Fruit fly (Drosophila melanogaster) whole organism, wandering third instar larva: ENCODE measurements around the gene ru.

Experiments
- Abd-B ChIP-seq: fragments of >200 bp; optimal IDR thresholded peaks from 2 replicates; lab custom pipeline; 2017; ENCODE audit warnings: missing biosample characterization, missing genetic modification characterization
- CG32264 ChIP-seq: fragments of 200-800 bp; sonication (Bioruptor generic); optimal IDR thresholded peaks from 2 replicates; lab custom pipeline; 2016; ENCODE audit warnings: missing biosample characterization, missing genetic modification characterization
- CG9705 ChIP-seq: fragments of 200-800 bp; sonication (Bioruptor generic); optimal IDR thresholded peaks from 2 replicates; lab custom pipeline; 2018; ENCODE audit warnings: missing biosample characterization, mild to moderate bottlenecking, missing genetic modification characterization
- CrebA ChIP-seq: fragments of 200-800 bp; sonication (Bioruptor generic); optimal IDR thresholded peaks from 2 replicates; lab custom pipeline; 2016; ENCODE audit warnings: missing biosample characterization, mild to moderate bottlenecking, missing genetic modification characterization, borderline replicate concordance
- Dfd ChIP-seq: fragments of >200 bp; optimal IDR thresholded peaks from 2 replicates; lab custom pipeline; 2017; ENCODE audit warnings: missing biosample characterization, missing genetic modification characterization
- Dif ChIP-seq: fragments of 200-275, 200-300 bp; sonication (Bioruptor generic); optimal IDR thresholded peaks from 2 replicates; lab custom pipeline; 2018; ENCODE audit warnings: missing biosample characterization, missing genetic modification characterization; ENCODE audit not compliant: partially characterized antibody
- GATAd ChIP-seq: sonication (Bioruptor generic); optimal IDR thresholded peaks from 2 replicates; lab custom pipeline; 2016; ENCODE audit warnings: missing biosample characterization, missing genetic modification characterization
- HLH106 ChIP-seq: fragments of 200-800 bp; optimal IDR thresholded peaks from 3 replicates; lab custom pipeline; 2019; ENCODE audit warnings: missing biosample characterization, mild to moderate bottlenecking, missing genetic modification characterization, moderate library complexity
- Hnf4 ChIP-seq: fragments of 200-800 bp; sonication (Bioruptor generic); optimal IDR thresholded peaks from 2 replicates; lab custom pipeline; 2016; ENCODE audit warnings: missing biosample characterization, mild to moderate bottlenecking, missing genetic modification characterization
- Hr78 ChIP-seq: fragments of >200 bp; optimal IDR thresholded peaks from 2 replicates; lab custom pipeline; 2017; ENCODE audit warnings: missing biosample characterization, missing genetic modification characterization
- Hr83 ChIP-seq: fragments of 200-300 bp; sonication (Bioruptor generic); optimal IDR thresholded peaks from 2 replicates; lab custom pipeline; 2016; ENCODE audit warnings: missing biosample characterization, mild to moderate bottlenecking, missing genetic modification characterization, moderate library complexity; ENCODE audit not compliant: poor library complexity, severe bottlenecking
- Jra ChIP-seq: sonication (Bioruptor generic); optimal IDR thresholded peaks from 2 replicates; lab custom pipeline; 2016; ENCODE audit warnings: missing biosample characterization, missing genetic modification characterization
- Mio ChIP-seq: sonication (Bioruptor generic); optimal IDR thresholded peaks from 2 replicates; lab custom pipeline; 2016; ENCODE audit warnings: missing biosample characterization, missing genetic modification characterization
- Myc ChIP-seq: fragments of >200 bp; optimal IDR thresholded peaks from 2 replicates; lab custom pipeline; 2017
- N ChIP-seq: fragments of >200 bp; optimal IDR thresholded peaks from 2 replicates; lab custom pipeline; 2018; ENCODE audit warnings: missing biosample characterization, missing external identifiers, missing genetic modification characterization
- OdsH ChIP-seq: fragments of 200-800 bp; sonication (Bioruptor generic); optimal IDR thresholded peaks from 2 replicates; lab custom pipeline; 2016; ENCODE audit warnings: missing biosample characterization, mild to moderate bottlenecking, missing genetic modification characterization
- Rel ChIP-seq, 2 experiments: fragments of 200-800 bp; sonication (Bioruptor generic) in 1 of 2; optimal IDR thresholded peaks; 2 replicates in 1 of 2; 3 replicates in 1 of 2; lab custom pipeline; 2016 to 2019; ENCODE audit warnings: mild to moderate bottlenecking in 2 of 2, missing biosample characterization in 2 of 2, missing genetic modification characterization in 2 of 2, moderate library complexity in 1 of 2
- Sp1 ChIP-seq: fragments of 200-800 bp; sonication (Bioruptor generic); optimal IDR thresholded peaks from 3 replicates; lab custom pipeline; 2019; ENCODE audit warnings: missing biosample characterization, mild to moderate bottlenecking, missing genetic modification characterization, moderate library complexity
- Vsx2 ChIP-seq: fragments of 200-300, 225-300 bp; sonication (Bioruptor generic); optimal IDR thresholded peaks from 2 replicates; lab custom pipeline; 2018; ENCODE audit warnings: missing biosample characterization, missing genetic modification characterization; ENCODE audit not compliant: partially characterized antibody
- br ChIP-seq: fragments of 200-800 bp; sonication (Bioruptor generic); optimal IDR thresholded peaks from 2 replicates; lab custom pipeline; 2016; ENCODE audit warnings: missing biosample characterization, missing genetic modification characterization
- brk ChIP-seq: fragments of 200-800 bp; sonication (Bioruptor generic); optimal IDR thresholded peaks from 2 replicates; lab custom pipeline; 2016; ENCODE audit warnings: missing biosample characterization, mild to moderate bottlenecking, missing genetic modification characterization
- dl ChIP-seq, 2 experiments: fragments of 175-275, 200-275 bp in 1 of 2; fragments of 200-275 bp in 1 of 2; sonication (Bioruptor generic); optimal IDR thresholded peaks; lab custom pipeline; 2018; ENCODE audit warnings: mild to moderate bottlenecking in 2 of 2, missing biosample characterization in 2 of 2, missing genetic modification characterization in 2 of 2, moderate library complexity in 2 of 2; ENCODE audit not compliant: partially characterized antibody in 2 of 2, insufficient read depth in 1 of 2
- dmrt93B ChIP-seq: fragments of 200-800 bp; sonication (Bioruptor generic); optimal IDR thresholded peaks from 2 replicates; lab custom pipeline; 2018; ENCODE audit warnings: missing biosample characterization, mild to moderate bottlenecking, missing genetic modification characterization
- dsf ChIP-seq: sonication (Bioruptor generic); optimal IDR thresholded peaks from 2 replicates; lab custom pipeline; 2016; ENCODE audit warnings: missing biosample characterization, missing genetic modification characterization, borderline replicate concordance
- ey ChIP-seq: fragments of 200-800 bp; sonication (Bioruptor generic); optimal IDR thresholded peaks from 2 replicates; lab custom pipeline; 2016; ENCODE audit warnings: missing biosample characterization, missing genetic modification characterization
- foxo ChIP-seq, 2 experiments: fragments of 200-800 bp; sonication (Bioruptor generic); optimal IDR thresholded peaks; 2 replicates in 1 of 2; 3 replicates in 1 of 2; lab custom pipeline; 2016 to 2017; ENCODE audit warnings: missing biosample characterization in 2 of 2, missing genetic modification characterization in 2 of 2
- fru ChIP-seq: fragments of 200-800 bp; sonication (Bioruptor generic); optimal IDR thresholded peaks from 3 replicates; lab custom pipeline; 2016; ENCODE audit warnings: missing biosample characterization, mild to moderate bottlenecking, missing genetic modification characterization
- h ChIP-seq: fragments of 200-800 bp; sonication (Bioruptor generic); optimal IDR thresholded peaks from 3 replicates; lab custom pipeline; 2016; ENCODE audit warnings: missing biosample characterization, mild to moderate bottlenecking, missing genetic modification characterization
- jim ChIP-seq: fragments of 175-275, 200-325 bp; sonication (Bioruptor generic); optimal IDR thresholded peaks from 2 replicates; lab custom pipeline; 2016; ENCODE audit warnings: missing biosample characterization, mild to moderate bottlenecking, missing genetic modification characterization
- lola ChIP-seq: fragments of >200 bp; optimal IDR thresholded peaks from 2 replicates; lab custom pipeline; 2017; ENCODE audit warnings: missing biosample characterization, missing genetic modification characterization
- pan ChIP-seq: fragments of >200 bp; optimal IDR thresholded peaks from 2 replicates; lab custom pipeline; 2017
- psq ChIP-seq: fragments of 200-800 bp; sonication (Bioruptor generic); optimal IDR thresholded peaks from 3 replicates; lab custom pipeline; 2017; ENCODE audit warnings: missing biosample characterization, mild to moderate bottlenecking, missing genetic modification characterization, moderate library complexity
- rgr ChIP-seq: fragments of 200-800 bp; sonication (Bioruptor generic); optimal IDR thresholded peaks from 3 replicates; lab custom pipeline; 2016; ENCODE audit warnings: missing biosample characterization, mild to moderate bottlenecking, missing genetic modification characterization
- sv ChIP-seq: fragments of 200-800 bp; sonication (Bioruptor generic); optimal IDR thresholded peaks from 3 replicates; lab custom pipeline; 2016; ENCODE audit warnings: missing biosample characterization, missing genetic modification characterization
- tai ChIP-seq: sonication (Bioruptor generic); optimal IDR thresholded peaks from 2 replicates; lab custom pipeline; 2016; ENCODE audit warnings: missing biosample characterization, missing genetic modification characterization
- usp ChIP-seq: fragments of >200 bp; optimal IDR thresholded peaks from 2 replicates; lab custom pipeline; 2017; ENCODE audit warnings: missing biosample characterization, missing genetic modification characterization
- woc ChIP-seq: sonication (Bioruptor generic); optimal IDR thresholded peaks from 2 replicates; lab custom pipeline; 2016; ENCODE audit warnings: missing biosample characterization, mild to moderate bottlenecking, missing genetic modification characterization

The ru gene

dm6 chr3L:1379741-1380465 lies 9.5 kb downstream of the ru start:
- no peak for TF ChIP-seq h
- TF ChIP-seq CrebA (GFP tag; lab: Kevin White, UChicago), result peak; percentile 63
- no peak for TF ChIP-seq HLH106
- TF ChIP-seq fru (GFP tag; lab: Kevin White, UChicago), result no peak
- TF ChIP-seq Hnf4 (GFP tag; lab: Kevin White, UChicago), result no peak
- TF ChIP-seq Dfd (GFP tag; lab: Kevin White, UChicago), result no peak
- no peak for TF ChIP-seq pan (lab: Kevin White, UChicago)

- no peak for TF ChIP-seq dmrt93B (GFP tag; lab: Kevin White, UChicago)
- TF ChIP-seq CrebA (GFP tag; lab: Kevin White, UChicago), result no peak
- no peak for TF ChIP-seq dl (GFP tag; optimal IDR thresholded peaks at IDR 0.05; lab: Kevin White, UChicago; ENCODE audit: insufficient read depth in 1 of 2, partially characterized antibody in 2 of 2)
- no peak for TF ChIP-seq Dfd (GFP tag; lab: Kevin White, UChicago)
- TF ChIP-seq Hr78 (GFP tag; lab: Kevin White, UChicago), result no peak
- no peak for TF ChIP-seq psq (GFP tag; lab: Kevin White, UChicago)
- TF ChIP-seq OdsH (GFP tag; lab: Kevin White, UChicago), result no peak
- no peak for TF ChIP-seq Jra (GFP tag; lab: Kevin White, UChicago)
- TF ChIP-seq Hnf4 (GFP tag; lab: Kevin White, UChicago), result no peak
- no peak for TF ChIP-seq br
- TF ChIP-seq rgr, result no peak
- TF ChIP-seq brk (GFP tag; lab: Kevin White, UChicago), result no peak
- TF ChIP-seq Vsx2 (GFP tag; lab: Kevin White, UChicago), result no peak
- no peak for TF ChIP-seq CG9705 (GFP tag; lab: Kevin White, UChicago)
- no peak for TF ChIP-seq pan (lab: Kevin White, UChicago)
- no peak for TF ChIP-seq sv
These were observed 10.5 kb downstream of the ru start for dm6 chr3L:1380959-1381358.

dm6 chr3L:1385683-1386246 lies 15.3 kb downstream of the ru start:
- no peak for TF ChIP-seq HLH106
- no peak for TF ChIP-seq OdsH (GFP tag; lab: Kevin White, UChicago)
- no peak for TF ChIP-seq rgr
- TF ChIP-seq Hnf4 (GFP tag; lab: Kevin White, UChicago), result no peak
- TF ChIP-seq br, result no peak
- no peak for TF ChIP-seq dsf (GFP tag; lab: Kevin White, UChicago)
- TF ChIP-seq dmrt93B (GFP tag; lab: Kevin White, UChicago), result no peak
- TF ChIP-seq ey, result no peak
- TF ChIP-seq N, result no peak
- no peak for TF ChIP-seq h
- TF ChIP-seq CG9705 (GFP tag; lab: Kevin White, UChicago), result no peak

dm6 chr3L:1388094-1388493 lies 17.7 kb downstream of the ru start:
- peak; percentile 36 for TF ChIP-seq CG9705 (GFP tag; lab: Kevin White, UChicago)
- no peak for TF ChIP-seq CrebA (GFP tag; lab: Kevin White, UChicago)
- no peak for TF ChIP-seq dsf (GFP tag; lab: Kevin White, UChicago)
- TF ChIP-seq woc (GFP tag; lab: Kevin White, UChicago), result peak; percentile 47
- no peak for TF ChIP-seq Dfd (GFP tag; lab: Kevin White, UChicago)
- peak; percentile 77 for TF ChIP-seq fru (GFP tag; lab: Kevin White, UChicago)
- TF ChIP-seq Sp1 (GFP tag; lab: Kevin White, UChicago), result peak; percentile 73
- TF ChIP-seq brk (GFP tag; lab: Kevin White, UChicago), result peak; percentile 66
- peak; percentile 14 for TF ChIP-seq CG32264 (GFP tag; lab: Kevin White, UChicago)
- no peak for TF ChIP-seq dl (GFP tag; optimal IDR thresholded peaks at IDR 0.05; lab: Kevin White, UChicago; ENCODE audit: insufficient read depth in 1 of 2, partially characterized antibody in 2 of 2)
- peak; percentile 83 for TF ChIP-seq br
- TF ChIP-seq Hr83 (GFP tag; lab: Kevin White, UChicago), result no peak
- peak; percentile 57 for TF ChIP-seq psq (GFP tag; lab: Kevin White, UChicago)
- no peak for TF ChIP-seq GATAd
- TF ChIP-seq tai (GFP tag; lab: Kevin White, UChicago), result peak; percentile 56
- no peak for TF ChIP-seq Rel (GFP tag; optimal IDR thresholded peaks at IDR 0.05; lab: Kevin White, UChicago)
- peak; percentile 3 for TF ChIP-seq Rel (tag; optimal IDR thresholded peaks at IDR 0.05; lab: Kevin White, UChicago)
- TF ChIP-seq pan (lab: Kevin White, UChicago), result no peak
- no peak for TF ChIP-seq Mio (GFP tag; lab: Kevin White, UChicago)
- TF ChIP-seq usp (GFP tag; lab: Kevin White, UChicago), result no peak
- peak; percentile 3 for TF ChIP-seq dmrt93B (GFP tag; lab: Kevin White, UChicago)
- TF ChIP-seq Myc, result no peak
- peak; percentile 73 for TF ChIP-seq h
- peak; percentile 84 for TF ChIP-seq ey
- peak; percentile 72 for TF ChIP-seq Hnf4 (GFP tag; lab: Kevin White, UChicago)
- TF ChIP-seq sv, result no peak
- TF ChIP-seq N, result no peak
- peak in 1 of 2 experiments; percentile 75 for TF ChIP-seq foxo (GFP tag; optimal IDR thresholded peaks at IDR 0.05; lab: Kevin White, UChicago)
- TF ChIP-seq Dif (GFP tag; lab: Kevin White, UChicago), result no peak
- TF ChIP-seq OdsH (GFP tag; lab: Kevin White, UChicago), result peak; percentile 79
- TF ChIP-seq lola (GFP tag; lab: Kevin White, UChicago), result no peak
- no peak for TF ChIP-seq Abd-B (GFP tag; lab: Kevin White, UChicago)
- TF ChIP-seq rgr, result peak; percentile 78
- no peak for TF ChIP-seq Vsx2 (GFP tag; lab: Kevin White, UChicago)
- no peak for TF ChIP-seq jim (GFP tag; lab: Kevin White, UChicago)
